Worm (Caenorhabditis elegans) whole organism, mixed stage, embryonic: ENCODE results near the gene pqn-27.
A peak's percentile ranks its signal among the peaks of the same experiment; 100 is the strongest.

Source experiments
- M03D4.4 ChIP-seq: sonication (generic microtip); optimal IDR thresholded peaks from 2 replicates; lab custom pipeline; 2017; ENCODE audit warnings: mild to moderate bottlenecking, missing genetic modification characterization, missing compliant biosample characterization
- bed-3 ChIP-seq: fragments of 200-800 bp; sonication (Bioruptor generic); optimal IDR thresholded peaks from 3 replicates; lab custom pipeline; 2018; ENCODE audit warnings: mild to moderate bottlenecking, missing genetic modification characterization, moderate library complexity, missing compliant biosample characterization
- ceh-39 ChIP-seq: fragments of 150-350 bp; optimal IDR thresholded peaks from 2 replicates; lab custom pipeline; 2014; ENCODE audit warnings: missing biosample characterization, missing genetic modification characterization
- ceh-43 ChIP-seq: fragments of 200-800 bp; sonication (Bioruptor generic); optimal IDR thresholded peaks from 2 replicates; lab custom pipeline; 2018; ENCODE audit warnings: mild to moderate bottlenecking, missing genetic modification characterization, moderate library complexity, missing compliant biosample characterization
- ceh-83 ChIP-seq: fragments of 200-800 bp; sonication (Bioruptor generic); optimal IDR thresholded peaks from 2 replicates; lab custom pipeline; 2018; ENCODE audit warnings: mild to moderate bottlenecking, missing genetic modification characterization, missing compliant biosample characterization
- ces-1 ChIP-seq: fragments of 150-350 bp; optimal IDR thresholded peaks from 2 replicates; lab custom pipeline; 2014; ENCODE audit warnings: missing biosample characterization, missing genetic modification reagents, missing genetic modification characterization
- drap-1 ChIP-seq: fragments of 200-800 bp; sonication (Bioruptor generic); optimal IDR thresholded peaks from 3 replicates; lab custom pipeline; 2018; ENCODE audit warnings: mild to moderate bottlenecking, missing genetic modification characterization, missing compliant biosample characterization
- flh-1 ChIP-seq: fragments of 200-800 bp; sonication (Bioruptor generic); optimal IDR thresholded peaks from 2 replicates; lab custom pipeline; 2018; ENCODE audit warnings: mild to moderate bottlenecking, missing genetic modification characterization, moderate library complexity, missing compliant biosample characterization
- ham-2 ChIP-seq: fragments of 200-800 bp; sonication (Bioruptor generic); optimal IDR thresholded peaks from 2 replicates; lab custom pipeline; 2018; ENCODE audit warnings: mild to moderate bottlenecking, missing genetic modification characterization, missing compliant biosample characterization
- lin-13 ChIP-seq: fragments of 150-350 bp; optimal IDR thresholded peaks from 2 replicates; lab custom pipeline; 2014; ENCODE audit warnings: missing biosample characterization, missing genetic modification characterization
- lin-32 ChIP-seq: fragments of 200-800 bp; sonication (Bioruptor generic); optimal IDR thresholded peaks from 2 replicates; lab custom pipeline; 2018; ENCODE audit warnings: mild to moderate bottlenecking, missing genetic modification characterization, missing compliant biosample characterization
- lsy-2 ChIP-seq: fragments of 150-350 bp; optimal IDR thresholded peaks from 2 replicates; lab custom pipeline; 2014; ENCODE audit warnings: missing biosample characterization, missing genetic modification characterization
- mab-5 ChIP-seq: fragments of 150-350 bp; optimal IDR thresholded peaks from 2 replicates; lab custom pipeline; 2014; ENCODE audit warnings: missing biosample characterization, missing genetic modification characterization
- mep-1 ChIP-seq: fragments of 150-350 bp; optimal IDR thresholded peaks from 2 replicates; lab custom pipeline; 2017; ENCODE audit warnings: missing biosample characterization, missing genetic modification reagents, missing genetic modification characterization, inconsistent platforms
- mls-2 ChIP-seq: sonication (generic microtip); optimal IDR thresholded peaks from 2 replicates; lab custom pipeline; 2016; ENCODE audit warnings: mild to moderate bottlenecking, missing genetic modification characterization, moderate library complexity, missing compliant biosample characterization
- nhr-12 ChIP-seq: fragments of 150-350 bp; optimal IDR thresholded peaks from 2 replicates; lab custom pipeline; 2014; ENCODE audit warnings: missing biosample characterization, missing genetic modification characterization
- nhr-237 ChIP-seq: fragments of 150-350 bp; optimal IDR thresholded peaks from 2 replicates; lab custom pipeline; 2014; ENCODE audit warnings: missing biosample characterization, missing genetic modification characterization
- nhr-28 ChIP-seq: fragments of 150-350 bp; optimal IDR thresholded peaks from 2 replicates; lab custom pipeline; 2014; ENCODE audit warnings: missing biosample characterization, missing genetic modification characterization
- nhr-76 ChIP-seq: sonication (generic microtip); optimal IDR thresholded peaks from 2 replicates; lab custom pipeline; 2017; ENCODE audit warnings: missing biosample characterization, missing genetic modification characterization
- pha-4 ChIP-seq: fragments of 150-350 bp; optimal IDR thresholded peaks from 2 replicates; lab custom pipeline; 2018; ENCODE audit warnings: missing biosample characterization, missing genetic modification reagents, missing genetic modification characterization
- sem-2 ChIP-seq: fragments of 200-800 bp; sonication (Bioruptor generic); optimal IDR thresholded peaks from 2 replicates; lab custom pipeline; 2018; ENCODE audit warnings: mild to moderate bottlenecking, missing genetic modification characterization, missing compliant biosample characterization
- sptf-1 ChIP-seq: sonication (generic microtip); optimal IDR thresholded peaks from 2 replicates; lab custom pipeline; 2017; ENCODE audit warnings: mild to moderate bottlenecking, missing genetic modification characterization, moderate library complexity, missing compliant biosample characterization
- unc-39 ChIP-seq: fragments of 150-350 bp; optimal IDR thresholded peaks from 2 replicates; lab custom pipeline; 2014; ENCODE audit warnings: missing biosample characterization, missing genetic modification characterization
- unc-62 ChIP-seq: fragments of 150-350 bp; optimal IDR thresholded peaks from 2 replicates; lab custom pipeline; 2014; ENCODE audit warnings: missing biosample characterization, missing genetic modification reagents, missing genetic modification characterization
- ztf-11 ChIP-seq: fragments of 150-350 bp; optimal IDR thresholded peaks from 2 replicates; lab custom pipeline; 2014; ENCODE audit warnings: missing biosample characterization, missing genetic modification characterization

pqn-27 gene

ce11 chrII:13447668-13448067 is 12.8 kb downstream of the pqn-27 start (continued):
- peak; percentile 38 for TF ChIP-seq unc-62 (GFP tag; lab: Kevin White, UChicago)
- peak; percentile 68 for TF ChIP-seq lin-13 (tag; lab: Kevin White, UChicago)
- TF ChIP-seq M03D4.4 (tag; lab: Kevin White, UChicago): no peak
- TF ChIP-seq unc-39 (tag; lab: Kevin White, UChicago): no peak
- TF ChIP-seq, all 35 proteins: peak for 9

- TF ChIP-seq ceh-43 (GFP tag; lab: Kevin White, UChicago): no peak
- TF ChIP-seq lin-13 (tag; lab: Kevin White, UChicago): no peak
- no peak for TF ChIP-seq nhr-28
- no peak for TF ChIP-seq lin-32 (GFP tag; lab: Kevin White, UChicago)
- TF ChIP-seq lsy-2 (tag; lab: Kevin White, UChicago): no peak
- no peak for TF ChIP-seq ham-2 (GFP tag; lab: Kevin White, UChicago)
- TF ChIP-seq M03D4.4 (tag; lab: Kevin White, UChicago): no peak
- TF ChIP-seq nhr-12: no peak
- TF ChIP-seq drap-1 (GFP tag; lab: Kevin White, UChicago): no peak
- TF ChIP-seq mep-1: no peak
- TF ChIP-seq sem-2 (GFP tag; lab: Kevin White, UChicago): no peak
- TF ChIP-seq, all 35 proteins: peak for 0
Observed at ce11 chrII:13447166-13447643, 13.2 kb downstream of the pqn-27 start, which contains the start of gene tbc-14. tbc-14 (minus strand) TSS chrII:13447593.

- TF ChIP-seq ceh-39 (tag; lab: Kevin White, UChicago) (no peak), nhr-76 (tag; lab: Kevin White, UChicago) (no peak), ztf-11 (no peak), lin-13 (tag; lab: Kevin White, UChicago) (no peak), mab-5 (tag; lab: Kevin White, UChicago) (no peak), lin-32 (GFP tag; lab: Kevin White, UChicago) (no peak), lsy-2 (tag; lab: Kevin White, UChicago) (no peak), pha-4 (tag; lab: Kevin White, UChicago) (no peak), bed-3 (no peak), nhr-28 (no peak), mls-2 (no peak), nhr-237 (tag; lab: Kevin White, UChicago) (no peak)
Observed at ce11 chrII:13446597-13446996, 13.8 kb downstream of the pqn-27 start.

ce11 chrII:13444307-13444706 is 16.1 kb downstream of the pqn-27 start:
- TF ChIP-seq ces-1 (GFP tag; lab: Kevin White, UChicago): no peak
- no peak for TF ChIP-seq nhr-12
- TF ChIP-seq nhr-28: no peak
- no peak for TF ChIP-seq nhr-76 (tag; lab: Kevin White, UChicago)
- no peak for TF ChIP-seq lin-32 (GFP tag; lab: Kevin White, UChicago)
- no peak for TF ChIP-seq unc-39 (tag; lab: Kevin White, UChicago)
- TF ChIP-seq drap-1 (GFP tag; lab: Kevin White, UChicago): no peak
- no peak for TF ChIP-seq flh-1
- TF ChIP-seq ceh-43 (GFP tag; lab: Kevin White, UChicago): no peak

- no peak for TF ChIP-seq flh-1
- no peak for TF ChIP-seq bed-3
Observed at ce11 chrII:13436725-13437124, 23.7 kb downstream of the pqn-27 start, which contains the start of gene Y48E1C.4. Y48E1C.4 (minus strand) TSS chrII:13436825.

ce11 chrII:13424242-13424641 is 36.2 kb downstream of the pqn-27 start, which contains the start of gene Y48E1C.2:
Y48E1C.2 (plus strand) TSS chrII:13424542.
- TF ChIP-seq sptf-1 (tag; lab: Kevin White, UChicago) (no peak), lin-32 (GFP tag; lab: Kevin White, UChicago) (no peak), mls-2 (no peak), bed-3 (no peak), sem-2 (GFP tag; lab: Kevin White, UChicago) (no peak), unc-62 (GFP tag; lab: Kevin White, UChicago) (no peak), nhr-28 (no peak)

ce11 chrII:13417452-13418031 is 42.9 kb downstream of the pqn-27 start:
- TF ChIP-seq ceh-83 (GFP tag; lab: Kevin White, UChicago): no peak
- no peak for TF ChIP-seq ztf-11
- TF ChIP-seq ceh-43 (GFP tag; lab: Kevin White, UChicago): peak; percentile 86
